Fruit fly (Drosophila melanogaster) S2 (cell line): ENCODE data around the gene Dad.

ENCODE experiments used
- CG8478 ChIP-seq: fragments of >200 bp; optimal IDR thresholded peaks from 2 replicates; lab custom pipeline; 2018
- CTCF ChIP-seq, 2 experiments: fragments of >200 bp; optimal IDR thresholded peaks; 2 replicates each; lab custom pipeline; 2018

dm6 chr3R:17077968-17078417 is 24.2 kb downstream of the Dad start:
- TF ChIP-seq CTCF (optimal IDR thresholded peaks at IDR 0.05; lab: Kevin White, UChicago) (peak in 1 of 2 experiments; percentile 8), CG8478 (lab: Kevin White, UChicago) (no peak)
